Fruit fly (Drosophila melanogaster): Measurements from ENCODE around the gene BTBD9.

dm6 chrX:10785920-10786361 is 17.6 kb downstream of the BTBD9 start:
- TF ChIP-seq CG8478 (optimal IDR thresholded peaks at IDR 0.05) (no peak), CTCF (optimal IDR thresholded peaks at IDR 0.05) (no peak)
